Fruit fly (Drosophila melanogaster) whole organism, embryonic: ENCODE data around the gene eIF2Balpha.

Source experiments
- B-H2 ChIP-seq: fragments of 200-800 bp; sonication (Bioruptor generic); optimal IDR thresholded peaks from 2 replicates; lab custom pipeline; 2018; ENCODE audit warnings: missing biosample characterization, mild to moderate bottlenecking, missing genetic modification characterization
- Bdp1 ChIP-seq: fragments of 200-800 bp; sonication (Bioruptor generic); optimal IDR thresholded peaks from 3 replicates; lab custom pipeline; 2016; ENCODE audit warnings: missing biosample characterization, missing genetic modification characterization
- CG10209 ChIP-seq: fragments of 200-800 bp; sonication (Bioruptor generic); optimal IDR thresholded peaks from 3 replicates; lab custom pipeline; 2017; ENCODE audit warnings: missing biosample characterization, mild to moderate bottlenecking, missing genetic modification characterization, missing genetic modification reagents
- CG10431 ChIP-seq: fragments of 200-800 bp; sonication (Bioruptor generic); optimal IDR thresholded peaks from 3 replicates; lab custom pipeline; 2018; ENCODE audit warnings: missing biosample characterization, mild to moderate bottlenecking, missing genetic modification characterization
- CG10565 ChIP-seq: fragments of 200-800 bp; sonication (Bioruptor generic); optimal IDR thresholded peaks from 3 replicates; lab custom pipeline; 2016; ENCODE audit warnings: missing biosample characterization, mild to moderate bottlenecking, missing genetic modification characterization
- CG10654 ChIP-seq: fragments of 200-800 bp; sonication (Bioruptor generic); optimal IDR thresholded peaks from 2 replicates; lab custom pipeline; 2016; ENCODE audit warnings: missing biosample characterization, missing genetic modification characterization
- CG11085 ChIP-seq: fragments of 200-800 bp; sonication (Bioruptor generic); IDR thresholded peaks from 2 replicates; pipeline ENCODE4 v1.3.6; 2022; ENCODE audit warnings: missing biosample characterization, missing genetic modification characterization
- CG13894 ChIP-seq: fragments of 200-800 bp; sonication (Bioruptor generic); optimal IDR thresholded peaks from 3 replicates; lab custom pipeline; 2018; ENCODE audit warnings: missing biosample characterization, mild to moderate bottlenecking, missing genetic modification characterization, moderate library complexity
- CG14050 ChIP-seq: fragments of 200-800 bp; sonication (Bioruptor generic); IDR thresholded peaks from 3 replicates; pipeline ENCODE4 v1.3.6; 2022; ENCODE audit warnings: missing biosample characterization, missing genetic modification characterization
- CG15696 ChIP-seq: fragments of 200-800 bp; sonication (Bioruptor generic); optimal IDR thresholded peaks from 2 replicates; lab custom pipeline; 2019; ENCODE audit warnings: missing biosample characterization, mild to moderate bottlenecking, missing genetic modification characterization, moderate library complexity
- CG16813 ChIP-seq: fragments of 200-800 bp; sonication (Bioruptor generic); IDR thresholded peaks from 3 replicates; pipeline ENCODE4 v1.3.6; 2022; ENCODE audit warnings: missing biosample characterization, missing genetic modification characterization; ENCODE audit not compliant: partially characterized antibody
- CG17186 ChIP-seq: fragments of 200-800 bp; sonication (Bioruptor generic); optimal IDR thresholded peaks from 3 replicates; lab custom pipeline; 2017; ENCODE audit warnings: missing biosample characterization, missing genetic modification reagents, missing genetic modification characterization
- CG1792 ChIP-seq: fragments of 200-800 bp; sonication (Bioruptor generic); optimal IDR thresholded peaks from 2 replicates; lab custom pipeline; 2016; ENCODE audit warnings: missing biosample characterization, missing genetic modification characterization
- CG2712 ChIP-seq: fragments of 200-800 bp; optimal IDR thresholded peaks from 3 replicates; lab custom pipeline; 2019; ENCODE audit warnings: missing biosample characterization, mild to moderate bottlenecking, missing genetic modification characterization, moderate library complexity
- CG30431 ChIP-seq: fragments of 200-800 bp; sonication (Bioruptor generic); optimal IDR thresholded peaks from 2 replicates; lab custom pipeline; 2017; ENCODE audit warnings: missing biosample characterization, missing genetic modification characterization
- CG32767 ChIP-seq: fragments of 200-800 bp; sonication (Bioruptor generic); IDR thresholded peaks from 2 replicates; pipeline ENCODE4 v1.3.6; 2022; ENCODE audit warnings: missing biosample characterization, missing genetic modification characterization
- CG3838 ChIP-seq: fragments of 200-800 bp; sonication (Bioruptor generic); optimal IDR thresholded peaks from 3 replicates; lab custom pipeline; 2016; ENCODE audit warnings: missing biosample characterization, missing genetic modification characterization
- CG4730 ChIP-seq: fragments of 200-800 bp; sonication (Bioruptor generic); IDR thresholded peaks from 2 replicates; pipeline ENCODE4 v1.3.6; 2022; ENCODE audit warnings: missing biosample characterization, missing genetic modification characterization
- CG5180 ChIP-seq: fragments of 200-800 bp; sonication (Bioruptor generic); optimal IDR thresholded peaks from 3 replicates; lab custom pipeline; 2017; ENCODE audit warnings: missing biosample characterization, missing genetic modification characterization, mild to moderate bottlenecking, moderate library complexity, missing genetic modification reagents
- CG6683 ChIP-seq: fragments of 200-800 bp; sonication (Bioruptor generic); optimal IDR thresholded peaks from 2 replicates; lab custom pipeline; 2017; ENCODE audit warnings: missing biosample characterization, mild to moderate bottlenecking, missing genetic modification characterization, missing genetic modification reagents
- CG8290 ChIP-seq, 3 experiments: fragments of 200-800 bp; sonication (Bioruptor generic); optimal IDR thresholded peaks; 2 replicates each; lab custom pipeline; 2016 to 2019; ENCODE audit warnings: missing biosample characterization in 3 of 3, missing genetic modification characterization in 3 of 3, mild to moderate bottlenecking in 2 of 3, moderate library complexity in 1 of 3
- CG8359 ChIP-seq: fragments of 200-800 bp; sonication (Bioruptor generic); optimal IDR thresholded peaks from 2 replicates; lab custom pipeline; 2017; ENCODE audit warnings: missing biosample characterization, mild to moderate bottlenecking, missing genetic modification characterization, borderline replicate concordance
- CG9609 ChIP-seq: fragments of 200-800 bp; sonication (Bioruptor generic); optimal IDR thresholded peaks from 3 replicates; lab custom pipeline; 2016; ENCODE audit warnings: missing biosample characterization, missing genetic modification characterization
- CG9817 ChIP-seq: fragments of 200-800 bp; sonication (Bioruptor generic); optimal IDR thresholded peaks from 2 replicates; lab custom pipeline; 2018; ENCODE audit warnings: missing biosample characterization, mild to moderate bottlenecking, missing genetic modification characterization, moderate library complexity
- D19B ChIP-seq: fragments of 200-800 bp; sonication (Bioruptor generic); optimal IDR thresholded peaks from 2 replicates; lab custom pipeline; 2017; ENCODE audit warnings: missing biosample characterization, mild to moderate bottlenecking, missing genetic modification characterization
- E2f2 ChIP-seq: fragments of 200-800 bp; sonication (Bioruptor generic); IDR thresholded peaks from 2 replicates; pipeline ENCODE4 v1.3.6; 2022; ENCODE audit warnings: missing biosample characterization, missing genetic modification characterization
- H15 ChIP-seq: fragments of 200-800 bp; sonication (Bioruptor generic); IDR thresholded peaks from 3 replicates; pipeline ENCODE4 v1.3.6; 2022; ENCODE audit warnings: missing biosample characterization, missing genetic modification characterization
- H2.0 ChIP-seq: fragments of 200-800 bp; sonication (Bioruptor generic); IDR thresholded peaks from 2 replicates; pipeline ENCODE4 v1.3.6; 2022; ENCODE audit warnings: missing biosample characterization, missing genetic modification characterization
- HmgD ChIP-seq: fragments of 200-800 bp; sonication (Bioruptor generic); optimal IDR thresholded peaks from 3 replicates; lab custom pipeline; 2016; ENCODE audit warnings: missing biosample characterization, missing genetic modification characterization
- Hr39 ChIP-seq: fragments of >200 bp; optimal IDR thresholded peaks from 2 replicates; lab custom pipeline; 2017
- Mrtf ChIP-seq: fragments of 200-800 bp; sonication (Bioruptor generic); IDR thresholded peaks from 3 replicates; pipeline ENCODE4 v1.3.6; 2022; ENCODE audit warnings: missing biosample characterization, missing genetic modification characterization
- NfI ChIP-seq: fragments of 200-800 bp; sonication (Bioruptor generic); optimal IDR thresholded peaks from 3 replicates; lab custom pipeline; 2018; ENCODE audit warnings: missing biosample characterization, mild to moderate bottlenecking, missing genetic modification characterization, moderate library complexity
- Opbp ChIP-seq: fragments of 200-800 bp; sonication (Bioruptor generic); IDR thresholded peaks from 3 replicates; pipeline ENCODE4 v1.3.6; 2022; ENCODE audit warnings: missing biosample characterization, missing genetic modification characterization; ENCODE audit not compliant: partially characterized antibody
- Vsx1 ChIP-seq: fragments of 200-800 bp; sonication (Bioruptor generic); optimal IDR thresholded peaks from 2 replicates; lab custom pipeline; 2017; ENCODE audit warnings: missing biosample characterization, mild to moderate bottlenecking, missing genetic modification characterization, missing genetic modification reagents
- bsh ChIP-seq, 2 experiments: fragments of 200-800 bp; sonication (Bioruptor generic); optimal IDR thresholded peaks; 2 replicates each; lab custom pipeline; 2017 to 2018; ENCODE audit warnings: mild to moderate bottlenecking in 2 of 2, missing biosample characterization in 2 of 2, missing genetic modification characterization in 2 of 2, moderate library complexity in 1 of 2
- fd3F ChIP-seq: fragments of 200-800 bp; sonication (Bioruptor generic); optimal IDR thresholded peaks from 2 replicates; lab custom pipeline; 2018; ENCODE audit warnings: missing biosample characterization, mild to moderate bottlenecking, missing genetic modification characterization, moderate library complexity
- ftz-f1 ChIP-seq: fragments of 200-800 bp; sonication (Bioruptor generic); optimal IDR thresholded peaks from 2 replicates; lab custom pipeline; 2016; ENCODE audit warnings: missing biosample characterization, missing genetic modification characterization
- gcm ChIP-seq: fragments of 200-800 bp; sonication (Bioruptor generic); optimal IDR thresholded peaks from 2 replicates; lab custom pipeline; 2019; ENCODE audit warnings: missing biosample characterization, mild to moderate bottlenecking, missing genetic modification characterization, moderate library complexity
- gsb-n ChIP-seq: fragments of 200-800 bp; sonication (Bioruptor generic); optimal IDR thresholded peaks from 3 replicates; lab custom pipeline; 2018; ENCODE audit warnings: missing biosample characterization, mild to moderate bottlenecking, missing genetic modification characterization
- maf-S ChIP-seq: fragments of 200-800 bp; sonication (Bioruptor generic); optimal IDR thresholded peaks from 2 replicates; lab custom pipeline; 2016; ENCODE audit warnings: missing biosample characterization, missing genetic modification characterization
- mam ChIP-seq: fragments of 200-800 bp; sonication (Bioruptor generic); optimal IDR thresholded peaks from 3 replicates; lab custom pipeline; 2016; ENCODE audit warnings: missing biosample characterization, missing genetic modification characterization
- nau ChIP-seq: fragments of 200-800 bp; sonication (Bioruptor generic); optimal IDR thresholded peaks from 3 replicates; lab custom pipeline; 2017; ENCODE audit warnings: missing biosample characterization, mild to moderate bottlenecking, missing genetic modification characterization, missing genetic modification reagents
- onecut ChIP-seq: fragments of 200-800 bp; sonication (Bioruptor generic); IDR thresholded peaks from 2 replicates; pipeline ENCODE4 v1.3.6; 2022; ENCODE audit warnings: missing biosample characterization, missing genetic modification characterization
- p53 ChIP-seq: fragments of 200-800 bp; sonication (Bioruptor generic); optimal IDR thresholded peaks from 2 replicates; lab custom pipeline; 2016; ENCODE audit warnings: missing biosample characterization, missing genetic modification characterization
- pan ChIP-seq, 4 experiments: fragments of >200 bp in 3 of 4; fragments of 200-800 bp in 1 of 4; sonication (Bioruptor generic) in 1 of 4; optimal IDR thresholded peaks in 3 of 4; IDR thresholded peaks in 1 of 4; 2 replicates each; pipeline versions ENCODE4 v1.3.6 to Lab custom; 2017 to 2022; ENCODE audit warnings: missing biosample characterization in 2 of 4, missing genetic modification characterization in 2 of 4, mixed read lengths in 1 of 4
- row ChIP-seq: fragments of 200-800 bp; sonication (Bioruptor generic); IDR thresholded peaks from 3 replicates; pipeline ENCODE4 v1.3.6; 2022; ENCODE audit warnings: missing biosample characterization, missing genetic modification characterization
- sens-2 ChIP-seq: fragments of 200-800 bp; sonication (Bioruptor generic); IDR thresholded peaks from 2 replicates; pipeline ENCODE4 v1.3.6; 2022; ENCODE audit warnings: missing biosample characterization, missing genetic modification characterization
- sr ChIP-seq: fragments of 200-800 bp; sonication (Bioruptor generic); IDR thresholded peaks from 3 replicates; pipeline ENCODE4 v1.3.6; 2022; ENCODE audit warnings: missing biosample characterization, missing genetic modification characterization
- tna ChIP-seq: fragments of 200-800 bp; sonication (Bioruptor generic); IDR thresholded peaks from 2 replicates; pipeline ENCODE4 v1.3.6; 2022; ENCODE audit warnings: missing biosample characterization, missing genetic modification characterization; ENCODE audit not compliant: partially characterized antibody

Gene eIF2Balpha

DNA sequence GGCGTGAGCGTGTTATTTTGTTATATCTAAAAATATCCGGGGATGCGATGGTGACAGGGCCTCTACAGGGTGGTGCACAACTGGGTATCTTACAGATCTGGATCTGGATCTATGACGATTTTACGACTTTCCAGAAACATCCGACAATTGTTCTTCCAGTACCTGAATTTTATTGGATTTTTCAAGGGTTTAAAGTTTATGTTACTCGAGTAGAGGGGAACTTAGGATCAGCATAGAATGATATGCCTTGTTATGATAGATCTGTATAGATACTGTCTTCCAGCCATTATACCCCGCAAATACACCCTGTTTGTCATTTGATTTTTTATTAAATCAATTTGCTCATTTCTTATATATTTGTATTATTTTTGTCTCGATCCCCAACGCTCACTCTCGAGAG lies 41.3 kb downstream of the eIF2Balpha start (continued):
- peak; percentile 64 for TF ChIP-seq CG9817 (tag; lab: Kevin White, UChicago)
- TF ChIP-seq D19B (GFP tag; lab: Kevin White, UChicago) = peak; percentile 51
- TF ChIP-seq mam (GFP tag; lab: Kevin White, UChicago) = peak; percentile 51
- peak; percentile 55 for TF ChIP-seq CG5180
- TF ChIP-seq row (GFP tag; lab: Robert Waterston, UW) = peak; percentile 59
- peak; percentile 18 for TF ChIP-seq maf-S (GFP tag; lab: Kevin White, UChicago)
- TF ChIP-seq CG10565 (GFP tag; lab: Kevin White, UChicago) = no peak
- TF ChIP-seq CG10654 (GFP tag; lab: Kevin White, UChicago) = peak; percentile 25
- TF ChIP-seq CG11085 (GFP tag; lab: Robert Waterston, UW) = no peak
- no peak for TF ChIP-seq tna (GFP tag; lab: Robert Waterston, UW)
- no peak for TF ChIP-seq HmgD (GFP tag; lab: Kevin White, UChicago)
- no peak for TF ChIP-seq B-H2
- no peak for TF ChIP-seq gsb-n (tag; lab: Kevin White, UChicago)
- peak; percentile 54; the same call in 1 of the 2 replicates for TF ChIP-seq CG32767 (GFP tag; lab: Robert Waterston, UW)
- TF ChIP-seq CG10431 = no peak
- TF ChIP-seq H15 (GFP tag; lab: Robert Waterston, UW) = peak; percentile 5; the same call in 1 of the 3 replicates
- no peak; the same call in 2 of the 3 replicates for TF ChIP-seq CG14050 (GFP tag; lab: Robert Waterston, UW)
- TF ChIP-seq CG3838 = no peak
- TF ChIP-seq gcm (GFP tag; lab: Kevin White, UChicago) = peak; percentile 5
- no peak for TF ChIP-seq sens-2 (GFP tag; lab: Robert Waterston, UW)
- TF ChIP-seq CG4730 (GFP tag; lab: Robert Waterston, UW) = peak; percentile 31; the same call in 1 of the 2 replicates
- peak; percentile 16 for TF ChIP-seq CG15696 (tag; lab: Kevin White, UChicago)
- no peak for TF ChIP-seq Hr39
- peak; percentile 63 for TF ChIP-seq fd3F (GFP tag; lab: Kevin White, UChicago)
- peak in 1 of 2 experiments; percentile 27 for TF ChIP-seq bsh (GFP tag; optimal IDR thresholded peaks at IDR 0.05; lab: Kevin White, UChicago)
- TF ChIP-seq pan (optimal IDR thresholded peaks at IDR 0.05; lab: Kevin White, UChicago) = no peak
- TF ChIP-seq pan (GFP tag; optimal IDR thresholded peaks at IDR 0.05 in 1 of 2, IDR thresholded peaks at IDR 0.05 in 1 of 2) = peak in 1 of 2 experiments; percentile 57
- TF ChIP-seq nau (GFP tag; lab: Kevin White, UChicago) = no peak
- 0 out of 2 replicates have a peak, but pooled peaks have one; percentile 5 for TF ChIP-seq H2.0 (GFP tag; lab: Robert Waterston, UW)
- TF ChIP-seq Opbp = no peak
- TF ChIP-seq E2f2 (GFP tag; lab: Robert Waterston, UW) = peak; percentile 30; the same call in 1 of the 2 replicates
- no peak for TF ChIP-seq CG1792 (GFP tag; lab: Kevin White, UChicago)
- TF ChIP-seq CG2712 (tag; lab: Kevin White, UChicago) = peak; percentile 68
- peak; percentile 3 for TF ChIP-seq CG30431 (GFP tag; lab: Kevin White, UChicago)
- no peak for TF ChIP-seq CG16813 (GFP tag; lab: Robert Waterston, UW)
- TF ChIP-seq Bdp1 (GFP tag; lab: Kevin White, UChicago) = peak; percentile 19
- peak; percentile 57 for TF ChIP-seq CG10209 (GFP tag; lab: Kevin White, UChicago)
- peak; percentile 20; the same call in 1 of the 2 replicates for TF ChIP-seq onecut (GFP tag; lab: Robert Waterston, UW)
- TF ChIP-seq CG9609 (GFP tag; lab: Kevin White, UChicago) = peak; percentile 18
- TF ChIP-seq CG8359 = no peak
- TF ChIP-seq sr = peak; percentile 3; the same call in 1 of the 3 replicates
- TF ChIP-seq CG17186 (GFP tag; lab: Kevin White, UChicago) = no peak
- no peak for TF ChIP-seq p53 (GFP tag; lab: Kevin White, UChicago)
- TF ChIP-seq Mrtf = peak; percentile 45; the same call in 1 of the 3 replicates
- no peak for TF ChIP-seq ftz-f1 (GFP tag; lab: Kevin White, UChicago)
- peak; percentile 55 for TF ChIP-seq NfI (GFP tag; lab: Kevin White, UChicago)
- TF ChIP-seq CG6683 (GFP tag; lab: Kevin White, UChicago) = no peak
- no peak for TF ChIP-seq CG13894 (tag; lab: Kevin White, UChicago)
- TF ChIP-seq CG8290 (GFP tag; optimal IDR thresholded peaks at IDR 0.05; lab: Kevin White, UChicago) = no peak
- TF ChIP-seq CG8290 (tag; optimal IDR thresholded peaks at IDR 0.05; lab: Kevin White, UChicago) = peak in 1 of 2 experiments; percentile 72
- peak; percentile 19 for TF ChIP-seq Vsx1 (GFP tag; lab: Kevin White, UChicago)
